Worm (Caenorhabditis elegans) whole organism, young adult: ENCODE results near the gene rin-1.
A peak's percentile ranks its signal among the peaks of the same experiment; 100 is the strongest.

Source experiments
- B0035.1 ChIP-seq: sonication (generic microtip); optimal IDR thresholded peaks from 2 replicates; lab custom pipeline; 2016; ENCODE audit warnings: missing genetic modification characterization, mild to moderate bottlenecking, missing compliant biosample characterization, missing genotype, missing genetic modification reagents
- B0336.3 ChIP-seq: fragments of 200-800 bp; sonication (Bioruptor generic); IDR thresholded peaks from 2 replicates; pipeline ENCODE4 v1.3.6; 2022; ENCODE audit warnings: missing genetic modification characterization, missing compliant biosample characterization
- F33H1.4 ChIP-seq: fragments of 200-800 bp; sonication (Bioruptor generic); IDR thresholded peaks from 2 replicates; pipeline ENCODE4 v1.3.6; 2022; ENCODE audit warnings: missing genetic modification reagents, missing genetic modification characterization, missing compliant biosample characterization
- F37B4.10 ChIP-seq: fragments of 200-800 bp; sonication (Bioruptor generic); IDR thresholded peaks from 2 replicates; pipeline ENCODE4 v1.3.6; 2022; ENCODE audit warnings: missing genetic modification characterization, missing compliant biosample characterization
- F39B2.1 ChIP-seq: fragments of 200-800 bp; sonication (Bioruptor generic); IDR thresholded peaks from 2 replicates; pipeline ENCODE4 v1.3.6; 2022; ENCODE audit warnings: missing genetic modification reagents, missing genetic modification characterization, missing compliant biosample characterization
- F57C9.4 ChIP-seq: sonication (generic microtip); optimal IDR thresholded peaks from 2 replicates; lab custom pipeline; 2017; ENCODE audit warnings: mild to moderate bottlenecking, missing genetic modification characterization, missing compliant biosample characterization
- T07F8.4 ChIP-seq: sonication (generic microtip); optimal IDR thresholded peaks from 2 replicates; lab custom pipeline; 2016; ENCODE audit warnings: mild to moderate bottlenecking, missing genetic modification characterization, moderate library complexity, missing compliant biosample characterization
- Y53F4B.3 ChIP-seq: fragments of 200-800 bp; sonication (Bioruptor generic); IDR thresholded peaks from 2 replicates; pipeline ENCODE4 v1.3.6; 2022; ENCODE audit warnings: missing genetic modification reagents, missing genetic modification characterization, missing compliant biosample characterization
- Y79H2A.3 ChIP-seq: fragments of 200-800 bp; sonication (Bioruptor generic); conservative IDR thresholded peaks from 2 replicates; pipeline ENCODE4 v1.3.6; 2022; ENCODE audit warnings: missing genetic modification reagents, missing genetic modification characterization, missing compliant biosample characterization
- ZK185.1 ChIP-seq: sonication (generic microtip); optimal IDR thresholded peaks from 2 replicates; lab custom pipeline; 2016; ENCODE audit warnings: mild to moderate bottlenecking, missing genetic modification characterization, missing compliant biosample characterization; ENCODE audit not compliant: poor library complexity, severe bottlenecking
- ama-1 ChIP-seq, 3 experiments: fragments of 150-350 bp in 1 of 3; sonication (generic microtip) in 2 of 3; optimal IDR thresholded peaks; 2 replicates each; lab custom pipeline; 2014 to 2018; ENCODE audit warnings: missing biosample characterization in 2 of 3, missing genetic modification characterization in 2 of 3, missing genetic modification reagents in 2 of 3
- athp-1 ChIP-seq: sonication (generic microtip); optimal IDR thresholded peaks from 2 replicates; lab custom pipeline; 2017; ENCODE audit warnings: mild to moderate bottlenecking, missing genetic modification characterization, missing compliant biosample characterization
- attf-6 ChIP-seq: fragments of 200-800 bp; sonication (Bioruptor generic); IDR thresholded peaks from 2 replicates; pipeline ENCODE4 v1.3.6; 2022; ENCODE audit warnings: missing genetic modification reagents, missing genetic modification characterization, missing compliant biosample characterization
- bed-2 ChIP-seq: fragments of 200-800 bp; sonication (Bioruptor generic); IDR thresholded peaks from 2 replicates; pipeline ENCODE4 v1.3.6; 2022; ENCODE audit warnings: missing genetic modification reagents, missing genetic modification characterization, missing compliant biosample characterization
- ccch-3 ChIP-seq: fragments of 200-800 bp; sonication (Bioruptor generic); optimal IDR thresholded peaks from 2 replicates; lab custom pipeline; 2018; ENCODE audit warnings: mild to moderate bottlenecking, missing genetic modification characterization, missing compliant biosample characterization
- cebp-1 ChIP-seq, 2 experiments: fragments of 200-800 bp in 1 of 2; sonication (Bioruptor generic) in 1 of 2; sonication (generic microtip) in 1 of 2; IDR thresholded peaks in 1 of 2; optimal IDR thresholded peaks in 1 of 2; 2 replicates each; pipeline versions ENCODE4 v1.3.6 to Lab custom; 2017 to 2022; ENCODE audit warnings: missing compliant biosample characterization in 2 of 2, missing genetic modification characterization in 2 of 2, mild to moderate bottlenecking in 1 of 2, missing genetic modification reagents in 1 of 2, moderate library complexity in 1 of 2
- cebp-2 ChIP-seq: fragments of 200-800 bp; sonication (Bioruptor generic); IDR thresholded peaks from 2 replicates; pipeline ENCODE4 v1.3.6; 2022; ENCODE audit warnings: missing genetic modification characterization, missing compliant biosample characterization
- ceh-100 ChIP-seq: fragments of 200-800 bp; sonication (Bioruptor generic); IDR thresholded peaks from 2 replicates; pipeline ENCODE4 v1.3.6; 2022; ENCODE audit warnings: missing genetic modification reagents, missing genetic modification characterization, missing compliant biosample characterization
- efl-1 ChIP-seq: fragments of 150-350 bp; optimal IDR thresholded peaks from 2 replicates; lab custom pipeline; 2014; ENCODE audit warnings: missing biosample characterization, missing genetic modification reagents, missing genetic modification characterization
- ets-4 ChIP-seq: fragments of 200-800 bp; sonication (Bioruptor generic); optimal IDR thresholded peaks from 2 replicates; lab custom pipeline; 2018; ENCODE audit warnings: mild to moderate bottlenecking, missing genetic modification characterization, missing compliant biosample characterization
- him-1 ChIP-seq: sonication (generic microtip); optimal IDR thresholded peaks from 2 replicates; lab custom pipeline; 2016; ENCODE audit warnings: missing genotype, missing genetic modification reagents, missing genetic modification characterization, missing compliant biosample characterization
- hlh-12 ChIP-seq: sonication (generic microtip); optimal IDR thresholded peaks from 2 replicates; lab custom pipeline; 2016; ENCODE audit warnings: missing genetic modification characterization, missing compliant biosample characterization
- let-526 ChIP-seq: fragments of 200-800 bp; sonication (Bioruptor generic); IDR thresholded peaks from 2 replicates; pipeline ENCODE4 v1.3.6; 2022; ENCODE audit warnings: missing genetic modification reagents, missing genetic modification characterization, missing compliant biosample characterization
- lir-1 ChIP-seq: fragments of 200-800 bp; sonication (Bioruptor generic); conservative IDR thresholded peaks from 2 replicates; pipeline ENCODE4 v1.3.6; 2022; ENCODE audit warnings: missing genetic modification reagents, missing genetic modification characterization, missing compliant biosample characterization
- madf-10 ChIP-seq: sonication (generic microtip); optimal IDR thresholded peaks from 2 replicates; lab custom pipeline; 2016; ENCODE audit warnings: mild to moderate bottlenecking, missing genetic modification characterization, missing compliant biosample characterization
- madf-3 ChIP-seq: fragments of 200-800 bp; sonication (Bioruptor generic); IDR thresholded peaks from 2 replicates; pipeline ENCODE4 v1.3.6; 2022; ENCODE audit warnings: missing genetic modification reagents, missing genetic modification characterization, missing compliant biosample characterization
- madf-8 ChIP-seq: fragments of 200-800 bp; sonication (Bioruptor generic); conservative IDR thresholded peaks from 2 replicates; pipeline ENCODE4 v1.3.6; 2022; ENCODE audit warnings: missing genetic modification reagents, missing genetic modification characterization, missing compliant biosample characterization
- mcd-1 ChIP-seq: fragments of 200-800 bp; sonication (Bioruptor generic); IDR thresholded peaks from 2 replicates; pipeline ENCODE4 v1.3.6; 2022; ENCODE audit warnings: missing genetic modification reagents, missing genetic modification characterization, missing compliant biosample characterization
- mel-28 ChIP-seq: sonication (generic microtip); optimal IDR thresholded peaks from 2 replicates; lab custom pipeline; 2016; ENCODE audit warnings: borderline replicate concordance, mild to moderate bottlenecking, missing genetic modification characterization, missing compliant biosample characterization
- mes-4 ChIP-seq: sonication (generic microtip); optimal IDR thresholded peaks from 2 replicates; lab custom pipeline; 2016; ENCODE audit warnings: missing genotype, missing genetic modification characterization, missing compliant biosample characterization
- nfya-2 ChIP-seq: fragments of 200-800 bp; sonication (Bioruptor generic); IDR thresholded peaks from 2 replicates; pipeline ENCODE4 v1.3.6; 2022; ENCODE audit warnings: missing genetic modification reagents, missing genetic modification characterization, missing compliant biosample characterization
- nfyb-1 ChIP-seq: fragments of 200-800 bp; sonication (Bioruptor generic); IDR thresholded peaks from 2 replicates; pipeline ENCODE4 v1.3.6; 2022; ENCODE audit warnings: missing genetic modification reagents, missing genetic modification characterization, missing compliant biosample characterization
- nhr-120 ChIP-seq: fragments of 200-800 bp; sonication (Bioruptor generic); IDR thresholded peaks from 2 replicates; pipeline ENCODE4 v1.3.6; 2022; ENCODE audit warnings: missing genetic modification characterization, missing compliant biosample characterization
- nhr-179 ChIP-seq: sonication (generic microtip); optimal IDR thresholded peaks from 2 replicates; lab custom pipeline; 2016; ENCODE audit warnings: mild to moderate bottlenecking, missing genetic modification characterization, missing compliant biosample characterization
- nhr-90 ChIP-seq: sonication (generic microtip); optimal IDR thresholded peaks from 2 replicates; lab custom pipeline; 2016; ENCODE audit warnings: missing genotype, mild to moderate bottlenecking, missing genetic modification characterization, missing compliant biosample characterization
- pha-4 ChIP-seq: fragments of 150-350 bp; sonication (generic microtip); optimal IDR thresholded peaks from 2 replicates; lab custom pipeline; 2014; ENCODE audit warnings: missing biosample characterization, missing genetic modification reagents, missing genetic modification characterization
- rec-8 ChIP-seq, 2 experiments: sonication (generic microtip); optimal IDR thresholded peaks; 2 replicates each; lab custom pipeline; 2016; ENCODE audit warnings: mild to moderate bottlenecking in 2 of 2, missing genetic modification characterization in 2 of 2, missing genetic modification reagents in 2 of 2, missing genotype in 2 of 2, missing biosample characterization in 1 of 2, missing compliant biosample characterization in 1 of 2, moderate library complexity in 1 of 2
- repo-1 ChIP-seq: sonication (generic microtip); optimal IDR thresholded peaks from 2 replicates; lab custom pipeline; 2017; ENCODE audit warnings: mild to moderate bottlenecking, missing genetic modification characterization, missing compliant biosample characterization
- sptf-2 ChIP-seq: fragments of 200-800 bp; sonication (Bioruptor generic); optimal IDR thresholded peaks from 2 replicates; lab custom pipeline; 2018; ENCODE audit warnings: mild to moderate bottlenecking, missing genetic modification characterization, missing compliant biosample characterization
- tbp1 ChIP-seq: fragments of 200-800 bp; sonication (Bioruptor generic); optimal IDR thresholded peaks from 2 replicates; lab custom pipeline; 2018; ENCODE audit warnings: mild to moderate bottlenecking, missing genetic modification characterization, missing compliant biosample characterization
- unc-62 ChIP-seq: fragments of 150-350 bp; optimal IDR thresholded peaks from 2 replicates; lab custom pipeline; 2014; ENCODE audit warnings: missing biosample characterization, missing genetic modification reagents, missing genetic modification characterization
- xnd-1 ChIP-seq: sonication (generic microtip); optimal IDR thresholded peaks from 2 replicates; lab custom pipeline; 2016; ENCODE audit warnings: missing genotype, missing genetic modification reagents, missing genetic modification characterization, missing compliant biosample characterization
- zfh-2 ChIP-seq: fragments of 200-800 bp; sonication (Bioruptor generic); conservative IDR thresholded peaks from 2 replicates; pipeline ENCODE4 v1.3.6; 2022; ENCODE audit warnings: missing genetic modification reagents, missing genetic modification characterization, missing compliant biosample characterization
- ztf-18 ChIP-seq: sonication (generic microtip); optimal IDR thresholded peaks from 2 replicates; lab custom pipeline; 2016; ENCODE audit warnings: missing genotype, mild to moderate bottlenecking, missing genetic modification characterization, missing compliant biosample characterization
- ztf-28 ChIP-seq: fragments of 200-800 bp; sonication (Bioruptor generic); IDR thresholded peaks from 2 replicates; pipeline ENCODE4 v1.3.6; 2022; ENCODE audit warnings: missing genetic modification reagents, missing genetic modification characterization, missing compliant biosample characterization
- ztf-3 ChIP-seq: fragments of 200-800 bp; sonication (Bioruptor generic); optimal IDR thresholded peaks from 2 replicates; lab custom pipeline; 2018; ENCODE audit warnings: mild to moderate bottlenecking, missing genetic modification characterization, missing compliant biosample characterization
- ztf-6 ChIP-seq: fragments of 200-800 bp; sonication (Bioruptor generic); IDR thresholded peaks from 2 replicates; pipeline ENCODE4 v1.3.6; 2022; ENCODE audit warnings: missing genetic modification reagents, missing genetic modification characterization, missing compliant biosample characterization

rin-1 gene

DNA sequence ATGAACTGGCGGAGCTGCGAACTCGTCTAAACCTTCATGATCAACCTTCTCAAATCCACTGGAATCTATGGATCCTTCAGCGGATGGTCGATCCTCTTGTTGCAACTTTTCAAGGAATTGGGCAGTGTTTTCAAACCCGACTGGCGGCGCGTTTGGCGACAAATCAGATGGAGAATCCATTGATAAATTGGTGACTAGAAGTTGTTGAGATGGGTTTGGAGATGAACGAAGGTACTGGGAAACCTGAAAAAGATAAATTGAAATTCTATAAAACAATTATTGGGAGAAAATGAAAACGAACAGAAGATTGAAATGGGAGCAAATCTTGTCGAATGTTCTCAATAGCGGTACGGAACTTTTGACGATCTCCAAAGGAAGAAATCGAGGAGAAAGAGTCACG is 22.7 kb upstream of the rin-1 start:
- TF ChIP-seq B0336.3 (GFP tag; lab: Robert Waterston, UW) (no peak), B0035.1 (tag; lab: Kevin White, UChicago) (no peak), ceh-100 (GFP tag; lab: Robert Waterston, UW) (no peak), nhr-120 (GFP tag; lab: Robert Waterston, UW) (no peak), F39B2.1 (GFP tag; lab: Robert Waterston, UW) (no peak), T07F8.4 (tag; lab: Kevin White, UChicago) (no peak), unc-62 (GFP tag; lab: Kevin White, UChicago) (no peak), lir-1 (GFP tag; lab: Robert Waterston, UW) (no peak), sptf-2 (no peak), ztf-18 (no peak), madf-3 (GFP tag; lab: Robert Waterston, UW) (no peak), F57C9.4 (tag; lab: Kevin White, UChicago) (no peak), ccch-3 (GFP tag; lab: Kevin White, UChicago) (no peak), let-526 (no peak), tbp1 (GFP tag; lab: Kevin White, UChicago) (no peak), nfyb-1 (no peak)

DNA sequence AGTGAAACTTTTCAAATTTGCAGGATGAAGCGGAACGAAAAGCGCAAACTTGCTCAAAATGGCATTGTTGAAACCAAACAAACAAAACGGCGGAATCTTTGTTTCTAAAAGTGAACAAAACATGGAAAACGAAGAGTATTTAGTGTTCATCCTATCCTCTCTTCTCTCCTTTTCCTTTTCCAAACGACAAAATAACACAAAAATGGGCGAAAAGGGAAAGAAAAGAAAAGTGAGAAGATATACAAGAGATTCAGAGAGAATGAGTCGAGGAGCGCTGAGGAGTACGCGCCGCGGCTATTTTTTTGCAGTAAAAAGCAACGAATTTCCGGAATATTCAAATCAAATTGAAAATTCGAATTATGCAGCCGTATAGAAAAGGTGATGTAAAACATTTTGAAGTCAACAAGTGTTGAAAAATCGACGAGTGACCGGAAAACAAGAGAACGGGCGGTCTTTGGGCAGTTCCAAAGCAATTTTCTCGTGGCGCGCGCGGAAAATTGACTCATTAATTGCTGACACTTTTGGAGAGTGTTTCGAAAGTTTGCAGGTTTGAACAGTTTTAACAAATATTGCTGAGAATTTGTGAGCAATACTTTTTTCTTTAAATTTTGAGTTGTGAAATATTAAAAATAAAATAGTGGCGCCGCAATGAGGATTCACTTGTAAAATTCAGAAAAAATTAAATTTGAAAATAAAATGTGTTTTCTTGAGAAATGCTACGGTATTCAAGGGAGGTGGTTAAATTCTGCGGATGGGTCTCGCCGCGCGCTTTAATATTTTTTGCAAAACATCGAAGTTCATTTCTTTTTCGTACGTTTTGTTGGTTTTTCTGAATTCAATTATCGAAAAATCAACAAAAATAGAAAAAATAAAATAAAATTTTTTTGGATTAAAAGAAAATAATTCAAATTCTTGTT is 19.9 kb upstream of the rin-1 start:
- TF ChIP-seq rec-8 (tag; optimal IDR thresholded peaks at IDR 0.05; lab: Kevin White, UChicago) (no peak), nhr-179 (tag; lab: Kevin White, UChicago) (no peak), pha-4 (no peak), ztf-6 (GFP tag; lab: Robert Waterston, UW) (no peak), zfh-2 (no peak), ZK185.1 (tag; lab: Kevin White, UChicago) (no peak), nfya-2 (GFP tag; lab: Robert Waterston, UW) (no peak), athp-1 (tag; lab: Kevin White, UChicago) (no peak), Y53F4B.3 (GFP tag; lab: Robert Waterston, UW) (no peak), him-1 (no peak), ztf-28 (GFP tag; lab: Robert Waterston, UW) (no peak), F33H1.4 (peak; percentile 69), madf-8 (peak; percentile 72), mel-28 (tag; lab: Kevin White, UChicago) (no peak), Y79H2A.3 (GFP tag; lab: Robert Waterston, UW) (peak; percentile 63; the same call in 1 of the 2 replicates), F37B4.10 (GFP tag; lab: Robert Waterston, UW) (no peak), hlh-12 (no peak), nhr-90 (tag; lab: Kevin White, UChicago) (no peak), ama-1 (optimal IDR thresholded peaks at IDR 0.05; lab: Kevin White, UChicago) (no peak), ama-1 (GFP tag; optimal IDR thresholded peaks at IDR 0.05; lab: Kevin White, UChicago) (no peak), efl-1 (peak; percentile 88), bed-2 (GFP tag; lab: Robert Waterston, UW) (no peak), repo-1 (tag; lab: Kevin White, UChicago) (no peak), mcd-1 (GFP tag; lab: Robert Waterston, UW) (no peak), madf-10 (no peak), cebp-1 (GFP tag; IDR thresholded peaks at IDR 0.05; lab: Robert Waterston, UW) (no peak), cebp-1 (tag; optimal IDR thresholded peaks at IDR 0.05; lab: Kevin White, UChicago) (peak; percentile 25), mes-4 (no peak), ztf-3 (no peak), ets-4 (no peak), attf-6 (no peak), cebp-2 (GFP tag; lab: Robert Waterston, UW) (no peak), xnd-1 (tag; lab: Kevin White, UChicago) (no peak)
